Fruit fly (Drosophila melanogaster): ENCODE results near the gene vig.

DNA sequence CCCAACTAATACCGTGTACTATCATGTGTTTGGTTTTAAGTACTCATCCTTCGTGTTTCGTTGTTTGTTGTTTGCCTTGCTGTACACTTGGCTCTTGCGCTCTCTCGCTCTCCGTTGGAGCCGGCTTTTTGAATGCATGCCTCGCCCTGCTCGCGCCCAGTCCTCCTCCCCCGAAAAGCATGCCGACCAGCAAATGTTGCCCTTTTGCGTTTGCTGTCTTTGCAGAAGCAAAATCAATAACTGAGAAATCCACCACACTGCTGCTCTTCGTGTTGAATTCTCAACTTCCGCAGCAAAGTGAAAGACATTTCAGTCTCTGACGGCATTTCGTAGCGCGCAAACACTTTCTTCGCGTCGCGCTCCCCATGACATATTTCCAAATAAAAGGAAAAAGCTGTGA lies 4.3 kb upstream of the vig start, which contains the start of gene wwk:
- TF ChIP-seq CG7786 (GFP tag; optimal IDR thresholded peaks at IDR 0.05) (no peak), HLH4C (GFP tag; IDR thresholded peaks at IDR 0.05; ENCODE audit: partially characterized antibody) (no peak), CG1832 (GFP tag; optimal IDR thresholded peaks at IDR 0.05) (no peak), CG8478 (optimal IDR thresholded peaks at IDR 0.05) (no peak), kay (GFP tag; optimal IDR thresholded peaks at IDR 0.05) (no peak)

Measured in whole organism, embryonic.